Worm (Caenorhabditis elegans): ENCODE data around the gene K09A9.8.

- TF ChIP-seq hlh-30 (tag; optimal IDR thresholded peaks at IDR 0.05; ENCODE audit: insufficient read depth) (no peak), pax-1 (tag; optimal IDR thresholded peaks at IDR 0.05) (no peak), ama-1 (optimal IDR thresholded peaks at IDR 0.05) (no peak), ceh-9 (tag; optimal IDR thresholded peaks at IDR 0.05) (no peak), Y22D7AL.16 (tag; optimal IDR thresholded peaks at IDR 0.05) (no peak), zip-5 (tag; optimal IDR thresholded peaks at IDR 0.05) (no peak), pqm-1 (tag; optimal IDR thresholded peaks at IDR 0.05) (no peak), ceh-18 (tag; optimal IDR thresholded peaks at IDR 0.05) (no peak), nhr-232 (tag; optimal IDR thresholded peaks at IDR 0.05) (no peak), npax-4 (tag; optimal IDR thresholded peaks at IDR 0.05) (no peak)
Measured at ce11 chrX:15559473-15559872, 37.5 kb downstream of the K09A9.8 start.
